Fruit fly (Drosophila melanogaster) whole organism, prepupa: ENCODE measurements around the gene CG34428.

Experiments
- CG10631 ChIP-seq: fragments of 200-800 bp; sonication (Bioruptor generic); optimal IDR thresholded peaks from 2 replicates; lab custom pipeline; 2016; ENCODE audit warnings: missing biosample characterization, missing genetic modification characterization
- CG10669 ChIP-seq: fragments of 200-800 bp; sonication (Bioruptor generic); optimal IDR thresholded peaks from 3 replicates; lab custom pipeline; 2018; ENCODE audit warnings: missing biosample characterization, mild to moderate bottlenecking, missing genetic modification characterization, moderate library complexity
- CG11294 ChIP-seq: fragments of 200-800 bp; sonication (Bioruptor generic); IDR thresholded peaks from 2 replicates; pipeline ENCODE4 v1.3.6; 2022; ENCODE audit warnings: missing biosample characterization, missing genetic modification characterization
- CG11762 ChIP-seq: fragments of 200-800 bp; sonication (Bioruptor generic); optimal IDR thresholded peaks from 3 replicates; lab custom pipeline; 2016; ENCODE audit warnings: missing biosample characterization, missing genetic modification characterization; ENCODE audit not compliant: insufficient read depth
- CG11902 ChIP-seq: fragments of 200-800 bp; sonication (Bioruptor generic); optimal IDR thresholded peaks from 3 replicates; lab custom pipeline; 2016; ENCODE audit warnings: missing biosample characterization, missing genetic modification characterization
- CG15336 ChIP-seq: fragments of 200-800 bp; sonication (Bioruptor generic); IDR thresholded peaks from 2 replicates; pipeline ENCODE4 v1.3.6; 2022; ENCODE audit warnings: missing biosample characterization, missing genetic modification characterization
- CG1621 ChIP-seq: fragments of 200-800 bp; sonication (Bioruptor generic); optimal IDR thresholded peaks from 3 replicates; lab custom pipeline; 2018; ENCODE audit warnings: missing biosample characterization, mild to moderate bottlenecking, missing genetic modification characterization
- CG16779 ChIP-seq: fragments of 200-800 bp; sonication (Bioruptor generic); optimal IDR thresholded peaks from 3 replicates; lab custom pipeline; 2017; ENCODE audit warnings: missing biosample characterization, mild to moderate bottlenecking, missing genetic modification characterization
- CG31627 ChIP-seq: fragments of 200-800 bp; sonication (Bioruptor generic); optimal IDR thresholded peaks from 3 replicates; lab custom pipeline; 2016; ENCODE audit warnings: missing biosample characterization, missing genetic modification characterization
- CG32006 ChIP-seq: fragments of 200-800 bp; sonication (Bioruptor generic); optimal IDR thresholded peaks from 3 replicates; lab custom pipeline; 2017; ENCODE audit warnings: missing biosample characterization, mild to moderate bottlenecking, missing genetic modification characterization
- CG34406 ChIP-seq: fragments of 200-800 bp; sonication (Bioruptor generic); optimal IDR thresholded peaks from 3 replicates; lab custom pipeline; 2016; ENCODE audit warnings: missing biosample characterization, missing genetic modification characterization
- CG3919 ChIP-seq: fragments of 200-800 bp; sonication (Bioruptor generic); optimal IDR thresholded peaks from 3 replicates; lab custom pipeline; 2016; ENCODE audit warnings: missing biosample characterization, missing genetic modification characterization
- CG6163 ChIP-seq: fragments of 200-800 bp; sonication (Bioruptor generic); IDR thresholded peaks from 3 replicates; pipeline ENCODE4 v1.3.6; 2022; ENCODE audit warnings: missing biosample characterization, missing genetic modification characterization
- CG6276 ChIP-seq: fragments of 200-800 bp; sonication (Bioruptor generic); optimal IDR thresholded peaks from 2 replicates; lab custom pipeline; 2017; ENCODE audit warnings: missing biosample characterization, mild to moderate bottlenecking, missing genetic modification characterization
- CG6792 ChIP-seq: fragments of 200-800 bp; sonication (Bioruptor generic); optimal IDR thresholded peaks from 3 replicates; lab custom pipeline; 2016; ENCODE audit warnings: missing biosample characterization, missing genetic modification characterization
- CG6808 ChIP-seq: fragments of 200-800 bp; sonication (Bioruptor generic); optimal IDR thresholded peaks from 3 replicates; lab custom pipeline; 2017; ENCODE audit warnings: missing biosample characterization, missing genetic modification characterization, mild to moderate bottlenecking, moderate library complexity, missing genetic modification reagents
- CG6854 ChIP-seq: fragments of 200-800 bp; sonication (Bioruptor generic); optimal IDR thresholded peaks from 2 replicates; lab custom pipeline; 2017; ENCODE audit warnings: missing biosample characterization, mild to moderate bottlenecking, missing genetic modification characterization
- CG7368 ChIP-seq: fragments of 200-800 bp; sonication (Bioruptor generic); optimal IDR thresholded peaks from 3 replicates; lab custom pipeline; 2016; ENCODE audit warnings: missing biosample characterization, missing genetic modification characterization
- CG8119 ChIP-seq: fragments of 200-800 bp; sonication (Bioruptor generic); IDR thresholded peaks from 3 replicates; pipeline ENCODE4 v1.3.6; 2022; ENCODE audit warnings: missing biosample characterization, missing genetic modification characterization
- CG8632 ChIP-seq: fragments of 200-800 bp; sonication (Bioruptor generic); optimal IDR thresholded peaks from 3 replicates; lab custom pipeline; 2016; ENCODE audit warnings: missing biosample characterization, missing genetic modification characterization
- CG9139 ChIP-seq: fragments of 200-800 bp; sonication (Bioruptor generic); optimal IDR thresholded peaks from 3 replicates; lab custom pipeline; 2017; ENCODE audit warnings: missing biosample characterization, mild to moderate bottlenecking, missing genetic modification characterization
- Eip75B ChIP-seq: fragments of 200-800 bp; sonication (Bioruptor generic); optimal IDR thresholded peaks from 3 replicates; lab custom pipeline; 2016; ENCODE audit warnings: missing biosample characterization, missing genetic modification characterization
- Eip78C ChIP-seq: fragments of 200-800 bp; sonication (Bioruptor generic); peaks from one replicate; lab custom pipeline; 2016; ENCODE audit warnings: missing biosample characterization, missing genetic modification characterization
- Eip93F ChIP-seq: fragments of 200-800 bp; sonication (Bioruptor generic); optimal IDR thresholded peaks from 2 replicates; lab custom pipeline; 2016; ENCODE audit warnings: missing biosample characterization, mild to moderate bottlenecking, missing genetic modification characterization
- Ets96B ChIP-seq: fragments of 200-800 bp; optimal IDR thresholded peaks from 2 replicates; lab custom pipeline; 2019; ENCODE audit warnings: missing biosample characterization, mild to moderate bottlenecking, missing genetic modification characterization, moderate library complexity
- Gug ChIP-seq: fragments of 200-800 bp; sonication (Bioruptor generic); IDR thresholded peaks from 2 replicates; pipeline ENCODE4 v1.3.6; 2022; ENCODE audit warnings: missing biosample characterization, missing genetic modification characterization
- Hr38 ChIP-seq: sonication (Bioruptor generic); optimal IDR thresholded peaks from 2 replicates; lab custom pipeline; 2016; ENCODE audit warnings: missing biosample characterization, missing genetic modification characterization
- Hr39 ChIP-seq: fragments of 200-800 bp; sonication (Bioruptor generic); optimal IDR thresholded peaks from 2 replicates; lab custom pipeline; 2016; ENCODE audit warnings: missing biosample characterization, missing genetic modification characterization
- Hr4 ChIP-seq: fragments of 200-800 bp; sonication (Bioruptor generic); optimal IDR thresholded peaks from 3 replicates; lab custom pipeline; 2016; ENCODE audit warnings: missing biosample characterization, missing genetic modification characterization
- Met ChIP-seq: fragments of 200-800 bp; sonication (Bioruptor generic); optimal IDR thresholded peaks from 3 replicates; lab custom pipeline; 2016; ENCODE audit warnings: missing biosample characterization, missing genetic modification characterization
- OdsH ChIP-seq: fragments of 200-800 bp; sonication (Bioruptor generic); optimal IDR thresholded peaks from 3 replicates; lab custom pipeline; 2016; ENCODE audit warnings: missing biosample characterization, missing genetic modification characterization
- Sox102F ChIP-seq: fragments of 200-800 bp; sonication (Bioruptor generic); optimal IDR thresholded peaks from 2 replicates; lab custom pipeline; 2016; ENCODE audit warnings: missing biosample characterization, mild to moderate bottlenecking, missing genetic modification characterization
- dac ChIP-seq: fragments of 200-800 bp; sonication (Bioruptor generic); optimal IDR thresholded peaks from 2 replicates; lab custom pipeline; 2017; ENCODE audit warnings: missing biosample characterization, mild to moderate bottlenecking, missing genetic modification characterization
- eg ChIP-seq: fragments of 200-800 bp; sonication (Bioruptor generic); IDR thresholded peaks from 3 replicates; pipeline ENCODE4 v1.3.6; 2022; ENCODE audit warnings: missing biosample characterization, missing genetic modification characterization
- esn ChIP-seq: fragments of 200-800 bp; sonication (Bioruptor generic); optimal IDR thresholded peaks from 2 replicates; lab custom pipeline; 2016; ENCODE audit warnings: missing biosample characterization, mild to moderate bottlenecking, missing genetic modification characterization, moderate library complexity
- fd59A ChIP-seq: fragments of 200-800 bp; sonication (Bioruptor generic); optimal IDR thresholded peaks from 2 replicates; lab custom pipeline; 2017; ENCODE audit warnings: missing biosample characterization, mild to moderate bottlenecking, missing genetic modification characterization, missing genetic modification reagents
- fd85E ChIP-seq: fragments of 200-800 bp; sonication (Bioruptor generic); optimal IDR thresholded peaks from 3 replicates; lab custom pipeline; 2016; ENCODE audit warnings: missing biosample characterization, missing genetic modification characterization
- lz ChIP-seq: fragments of 200-800 bp; sonication (Bioruptor generic); optimal IDR thresholded peaks from 3 replicates; lab custom pipeline; 2016; ENCODE audit warnings: missing biosample characterization, missing genetic modification characterization
- pdm3 ChIP-seq: fragments of 200-800 bp; sonication (Bioruptor generic); optimal IDR thresholded peaks from 3 replicates; lab custom pipeline; 2016; ENCODE audit warnings: missing biosample characterization, missing genetic modification characterization
- salr ChIP-seq, 2 experiments: fragments of 200-800 bp; sonication (Bioruptor generic); optimal IDR thresholded peaks; 3 replicates each; lab custom pipeline; 2016 to 2018; ENCODE audit warnings: missing biosample characterization in 2 of 2, missing genetic modification characterization in 2 of 2, mild to moderate bottlenecking in 1 of 2
- spab ChIP-seq: fragments of 200-800 bp; sonication (Bioruptor generic); optimal IDR thresholded peaks from 2 replicates; lab custom pipeline; 2017; ENCODE audit warnings: missing biosample characterization, mild to moderate bottlenecking, missing genetic modification characterization, missing genetic modification reagents
- ss ChIP-seq, 2 experiments: fragments of 200-800 bp; sonication (Bioruptor generic); optimal IDR thresholded peaks; 2 replicates in 1 of 2; 3 replicates in 1 of 2; lab custom pipeline; 2017 to 2018; ENCODE audit warnings: mild to moderate bottlenecking in 2 of 2, missing biosample characterization in 2 of 2, missing genetic modification characterization in 2 of 2, moderate library complexity in 1 of 2
- topi ChIP-seq: fragments of 200-800 bp; sonication (Bioruptor generic); optimal IDR thresholded peaks from 3 replicates; lab custom pipeline; 2016; ENCODE audit warnings: missing biosample characterization, missing genetic modification characterization
- vri ChIP-seq: fragments of 200-800 bp; sonication (Bioruptor generic); optimal IDR thresholded peaks from 3 replicates; lab custom pipeline; 2016; ENCODE audit warnings: missing biosample characterization, mild to moderate bottlenecking, missing genetic modification characterization

The CG34428 gene

DNA sequence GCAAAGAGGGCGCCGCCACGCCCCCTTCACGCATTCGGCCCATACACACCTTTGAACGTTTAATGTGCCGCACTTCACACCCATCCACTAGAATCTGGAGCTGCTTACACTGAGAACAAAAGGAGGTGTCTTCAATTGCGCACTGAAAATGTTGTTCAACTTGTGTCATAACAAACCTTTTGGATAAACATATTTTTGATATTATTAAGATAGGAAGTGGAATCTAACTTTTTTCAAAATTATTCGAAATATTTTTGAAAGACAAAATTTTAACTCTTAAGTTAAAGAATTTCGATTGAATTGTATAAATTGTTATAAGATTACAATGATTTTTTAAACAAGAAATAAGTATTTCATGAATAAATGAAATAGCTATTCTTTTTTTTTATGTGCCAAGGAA lies 6.7 kb downstream of the CG34428 start:
- TF ChIP-seq Gug (GFP tag; lab: Robert Waterston, UW) (no peak), CG9139 (GFP tag; lab: Kevin White, UChicago) (no peak), topi (GFP tag; lab: Kevin White, UChicago) (no peak), CG32006 (peak; percentile 21), Sox102F (GFP tag; lab: Kevin White, UChicago) (no peak), CG1621 (no peak), Ets96B (tag; lab: Kevin White, UChicago) (peak; percentile 14), CG6808 (GFP tag; lab: Kevin White, UChicago) (no peak), Eip78C (GFP tag; lab: Kevin White, UChicago) (peak; percentile 66), CG11294 (GFP tag; lab: Robert Waterston, UW) (no peak), CG10631 (GFP tag; lab: Kevin White, UChicago) (no peak), CG10669 (no peak), ss (GFP tag; optimal IDR thresholded peaks at IDR 0.05; lab: Kevin White, UChicago) (no peak), fd59A (GFP tag; lab: Kevin White, UChicago) (no peak), Hr4 (GFP tag; lab: Kevin White, UChicago) (no peak), CG15336 (GFP tag; lab: Robert Waterston, UW) (no peak), Hr39 (GFP tag; lab: Kevin White, UChicago) (no peak), CG8119 (no peak), OdsH (no peak), CG7368 (GFP tag; lab: Kevin White, UChicago) (no peak), pdm3 (GFP tag; lab: Kevin White, UChicago) (no peak), salr (GFP tag; optimal IDR thresholded peaks at IDR 0.05; lab: Kevin White, UChicago) (peak in 1 of 2 experiments; percentile 22), CG3919 (GFP tag; lab: Kevin White, UChicago) (peak; percentile 29), CG34406 (no peak), CG6163 (GFP tag; lab: Robert Waterston, UW) (no peak), CG11902 (GFP tag; lab: Kevin White, UChicago) (no peak), CG16779 (tag; lab: Kevin White, UChicago) (no peak), Eip75B (peak; percentile 1), lz (no peak)

DNA sequence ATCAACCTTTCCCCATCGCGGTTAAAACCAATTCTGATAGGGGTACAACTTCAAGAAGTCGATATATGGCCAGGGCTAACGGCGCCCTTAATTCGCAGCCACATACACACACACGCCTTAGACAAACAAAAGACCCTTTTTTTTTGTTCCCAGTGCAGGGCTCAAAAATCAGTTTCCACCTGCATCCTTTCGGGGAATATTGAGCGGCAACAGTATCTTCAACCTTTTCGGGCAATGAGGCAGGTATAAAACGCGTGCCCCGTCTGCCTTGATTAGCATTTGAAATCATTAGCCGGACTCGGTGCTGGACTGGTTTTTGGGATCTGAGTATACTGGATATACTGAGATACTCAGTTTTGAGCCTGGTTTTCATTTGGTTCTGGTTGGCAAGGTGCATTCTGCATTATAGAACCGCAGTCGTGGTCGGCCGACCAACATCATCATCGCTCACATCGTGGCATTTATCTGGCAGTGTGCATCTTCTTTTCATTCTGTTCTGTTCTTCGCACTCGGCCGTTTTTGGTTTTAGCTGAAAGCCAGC lies 12.6 kb downstream of the CG34428 start:
- TF ChIP-seq CG3919 (GFP tag; lab: Kevin White, UChicago) (no peak), spab (GFP tag; lab: Kevin White, UChicago) (no peak), Met (GFP tag; lab: Kevin White, UChicago) (no peak), CG11762 (no peak), CG6276 (no peak), esn (no peak), fd59A (GFP tag; lab: Kevin White, UChicago) (no peak), CG10669 (no peak), CG31627 (no peak)

DNA sequence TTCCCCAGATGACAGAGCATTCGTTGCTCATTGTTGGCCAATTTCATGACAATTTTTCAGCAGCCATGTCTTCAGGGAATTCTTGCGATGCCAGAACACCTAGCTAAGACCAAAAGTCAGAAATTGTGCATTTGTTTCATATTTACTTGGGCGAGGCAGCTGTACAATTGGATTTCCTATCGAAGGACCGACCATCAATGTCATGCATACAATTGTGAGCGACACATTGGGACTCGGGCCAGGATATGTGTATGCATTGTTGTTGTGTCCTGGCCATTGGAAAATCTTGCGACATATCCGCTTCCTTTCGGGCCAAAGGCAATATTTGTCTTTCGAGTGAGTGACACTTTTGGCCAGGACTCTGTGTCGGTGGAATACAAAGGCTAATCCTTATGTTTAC lies 15.8 kb downstream of the CG34428 start:
- TF ChIP-seq dac (GFP tag; lab: Kevin White, UChicago) (no peak), fd85E (no peak), CG8632 (no peak), Eip93F (no peak), CG6792 (no peak), Hr38 (GFP tag; lab: Kevin White, UChicago) (no peak), CG6854 (GFP tag; lab: Kevin White, UChicago) (no peak), CG11902 (GFP tag; lab: Kevin White, UChicago) (no peak), eg (GFP tag; lab: Robert Waterston, UW) (no peak), vri (GFP tag; lab: Kevin White, UChicago) (no peak), Sox102F (GFP tag; lab: Kevin White, UChicago) (no peak), CG10631 (GFP tag; lab: Kevin White, UChicago) (no peak)
